Worm (Caenorhabditis elegans) whole organism, L1 larva: ENCODE results near the gene Y57G11B.2.

Source experiments
- C34B4.2 ChIP-seq: sonication (generic microtip); optimal IDR thresholded peaks from 2 replicates; lab custom pipeline; 2017; ENCODE audit warnings: mild to moderate bottlenecking, missing genetic modification characterization, missing compliant biosample characterization
- aha-1 ChIP-seq: fragments of 150-350 bp; optimal IDR thresholded peaks from 2 replicates; lab custom pipeline; 2014; ENCODE audit warnings: missing biosample characterization, missing genetic modification characterization
- alr-1 ChIP-seq: fragments of 200-800 bp; sonication (Bioruptor generic); optimal IDR thresholded peaks from 2 replicates; lab custom pipeline; 2018; ENCODE audit warnings: borderline replicate concordance, mild to moderate bottlenecking, missing genetic modification characterization, missing compliant biosample characterization
- ama-1 ChIP-seq: fragments of 150-350 bp; optimal IDR thresholded peaks from 2 replicates; lab custom pipeline; 2014
- blmp-1 ChIP-seq: fragments of 150-350 bp; optimal IDR thresholded peaks from 2 replicates; lab custom pipeline; 2014; ENCODE audit warnings: missing biosample characterization, missing genetic modification characterization
- ceh-63 ChIP-seq: fragments of 200-800 bp; sonication (Bioruptor generic); optimal IDR thresholded peaks from 2 replicates; lab custom pipeline; 2018; ENCODE audit warnings: mild to moderate bottlenecking, missing genetic modification characterization, missing compliant biosample characterization
- ces-1 ChIP-seq: fragments of 150-350 bp; optimal IDR thresholded peaks from 2 replicates; lab custom pipeline; 2014; ENCODE audit warnings: missing biosample characterization, missing genetic modification reagents, missing genetic modification characterization
- dpl-1 ChIP-seq, 3 experiments: fragments of 150-350 bp in 2 of 3; sonication (generic microtip) in 1 of 3; optimal IDR thresholded peaks; 2 replicates each; lab custom pipeline; 2014 to 2017; ENCODE audit warnings: missing biosample characterization in 3 of 3, missing genetic modification characterization in 3 of 3, missing genetic modification reagents in 3 of 3
- dsc-1 ChIP-seq: sonication (generic microtip); optimal IDR thresholded peaks from 2 replicates; lab custom pipeline; 2016; ENCODE audit warnings: mild to moderate bottlenecking, missing genetic modification characterization, missing compliant biosample characterization
- efl-1 ChIP-seq, 4 experiments: fragments of 150-350 bp; optimal IDR thresholded peaks in 3 of 4; peaks in 1 of 4; 1 replicate in 1 of 4; 2 replicates in 3 of 4; lab custom pipeline; 2014; ENCODE audit warnings: missing biosample characterization in 2 of 4, missing genetic modification characterization in 2 of 4, missing genetic modification reagents in 2 of 4
- efl-3 ChIP-seq: fragments of 200-800 bp; sonication (Bioruptor generic); optimal IDR thresholded peaks from 2 replicates; lab custom pipeline; 2018; ENCODE audit warnings: mild to moderate bottlenecking, missing genetic modification characterization, missing compliant biosample characterization
- egl-13 ChIP-seq: sonication (generic microtip); optimal IDR thresholded peaks from 2 replicates; lab custom pipeline; 2016; ENCODE audit warnings: missing genotype, missing genetic modification reagents, missing genetic modification characterization, missing compliant biosample characterization
- egl-27 ChIP-seq, 2 experiments: fragments of 150-350 bp in 1 of 2; sonication (generic microtip); optimal IDR thresholded peaks; 3 replicates each; lab custom pipeline; 2017 to 2018; ENCODE audit warnings: missing biosample characterization in 2 of 2, missing genetic modification characterization in 2 of 2, missing genetic modification reagents in 2 of 2
- elt-2 ChIP-seq: sonication (generic microtip); optimal IDR thresholded peaks from 2 replicates; lab custom pipeline; 2016; ENCODE audit warnings: missing genetic modification characterization, mild to moderate bottlenecking, inconsistent platforms, missing compliant biosample characterization, missing genetic modification reagents
- elt-3 ChIP-seq, 6 experiments: fragments of 150-350 bp in 1 of 6; sonication (generic microtip); optimal IDR thresholded peaks; 2 replicates each; lab custom pipeline; 2017 to 2018; ENCODE audit warnings: missing biosample characterization in 6 of 6, missing genetic modification characterization in 6 of 6, inconsistent platforms in 1 of 6
- fkh-10 ChIP-seq: sonication (generic microtip); optimal IDR thresholded peaks from 2 replicates; lab custom pipeline; 2017; ENCODE audit warnings: missing biosample characterization, missing genetic modification reagents, missing genetic modification characterization
- fkh-4 ChIP-seq: sonication (generic microtip); optimal IDR thresholded peaks from 2 replicates; lab custom pipeline; 2016; ENCODE audit warnings: missing compliant biosample characterization, missing genetic modification characterization, borderline replicate concordance
- fkh-8 ChIP-seq: sonication (generic microtip); optimal IDR thresholded peaks from 2 replicates; lab custom pipeline; 2016; ENCODE audit warnings: mild to moderate bottlenecking, missing genetic modification characterization, missing compliant biosample characterization
- grh-1 ChIP-seq: fragments of 200-800 bp; sonication (Bioruptor generic); IDR thresholded peaks from 2 replicates; pipeline ENCODE4 v1.3.6; 2022; ENCODE audit warnings: missing genetic modification reagents, missing genetic modification characterization, missing compliant biosample characterization
- hlh-17 ChIP-seq: fragments of 200-800 bp; sonication (Bioruptor generic); optimal IDR thresholded peaks from 2 replicates; lab custom pipeline; 2018; ENCODE audit warnings: missing genetic modification characterization, mild to moderate bottlenecking, missing compliant biosample characterization, moderate library complexity, borderline replicate concordance
- hpl-2 ChIP-seq: fragments of 150-350 bp; optimal IDR thresholded peaks from 2 replicates; lab custom pipeline; 2014; ENCODE audit warnings: missing biosample characterization, missing genetic modification reagents, missing genetic modification characterization
- isw-1 ChIP-seq: fragments of 200-800 bp; sonication (Bioruptor generic); IDR thresholded peaks from 2 replicates; pipeline ENCODE4 v1.3.6; 2022; ENCODE audit warnings: missing genetic modification characterization, missing compliant biosample characterization
- jun-1 ChIP-seq: fragments of 150-350 bp; optimal IDR thresholded peaks from 2 replicates; lab custom pipeline; 2014; ENCODE audit warnings: missing biosample characterization, missing genetic modification reagents, missing genetic modification characterization
- lin-13 ChIP-seq: fragments of 150-350 bp; optimal IDR thresholded peaks from 2 replicates; lab custom pipeline; 2014; ENCODE audit warnings: missing biosample characterization, missing genetic modification reagents, missing genetic modification characterization
- lin-14 ChIP-seq: fragments of 200-800 bp; sonication (Bioruptor generic); optimal IDR thresholded peaks from 2 replicates; lab custom pipeline; 2018; ENCODE audit warnings: mild to moderate bottlenecking, missing genetic modification characterization, moderate library complexity, missing compliant biosample characterization
- lin-35 ChIP-seq, 2 experiments: fragments of 150-350 bp; optimal IDR thresholded peaks; 2 replicates each; lab custom pipeline; 2014; ENCODE audit warnings: missing biosample characterization in 2 of 2, missing genetic modification characterization in 2 of 2, missing genetic modification reagents in 2 of 2
- lir-3 ChIP-seq: sonication (generic microtip); optimal IDR thresholded peaks from 2 replicates; lab custom pipeline; 2016; ENCODE audit warnings: mild to moderate bottlenecking, missing genetic modification characterization, moderate library complexity, missing compliant biosample characterization; ENCODE audit not compliant: poor library complexity
- mab-9 ChIP-seq: fragments of 200-800 bp; sonication (Bioruptor generic); IDR thresholded peaks from 2 replicates; pipeline ENCODE4 v1.3.6; 2022; ENCODE audit warnings: missing genetic modification reagents, missing genetic modification characterization, missing compliant biosample characterization
- mef-2 ChIP-seq: fragments of 150-350 bp; optimal IDR thresholded peaks from 2 replicates; lab custom pipeline; 2014; ENCODE audit warnings: missing biosample characterization, missing genetic modification characterization
- mep-1 ChIP-seq: fragments of 150-350 bp; optimal IDR thresholded peaks from 2 replicates; lab custom pipeline; 2014; ENCODE audit warnings: missing biosample characterization, missing genetic modification characterization
- nhr-19 ChIP-seq: fragments of 200-800 bp; sonication (Bioruptor generic); conservative IDR thresholded peaks from 2 replicates; pipeline ENCODE4 v1.3.6; 2022; ENCODE audit warnings: missing genetic modification characterization, missing compliant biosample characterization
- nhr-20 ChIP-seq: sonication (generic microtip); optimal IDR thresholded peaks from 2 replicates; lab custom pipeline; 2016; ENCODE audit warnings: mild to moderate bottlenecking, missing genetic modification characterization, missing compliant biosample characterization
- nhr-28 ChIP-seq: fragments of 150-350 bp; optimal IDR thresholded peaks from 2 replicates; lab custom pipeline; 2014; ENCODE audit warnings: missing biosample characterization, missing genetic modification characterization
- nhr-47 ChIP-seq: sonication (generic microtip); optimal IDR thresholded peaks from 2 replicates; lab custom pipeline; 2016; ENCODE audit warnings: mild to moderate bottlenecking, missing genetic modification characterization, moderate library complexity, missing compliant biosample characterization
- nhr-71 ChIP-seq: sonication (generic microtip); optimal IDR thresholded peaks from 2 replicates; lab custom pipeline; 2016; ENCODE audit warnings: mild to moderate bottlenecking, missing genetic modification characterization, moderate library complexity, missing compliant biosample characterization
- nhr-76 ChIP-seq: sonication (generic microtip); optimal IDR thresholded peaks from 2 replicates; lab custom pipeline; 2017; ENCODE audit warnings: missing biosample characterization, missing genetic modification characterization
- pag-3 ChIP-seq: sonication (generic microtip); optimal IDR thresholded peaks from 2 replicates; lab custom pipeline; 2017; ENCODE audit warnings: missing genetic modification characterization, mild to moderate bottlenecking, missing compliant biosample characterization, antibody characterized with exemption, borderline replicate concordance; ENCODE audit not compliant: insufficient read depth
- pax-3 ChIP-seq: fragments of 200-800 bp; sonication (Bioruptor generic); optimal IDR thresholded peaks from 2 replicates; lab custom pipeline; 2018; ENCODE audit warnings: mild to moderate bottlenecking, missing genetic modification characterization, moderate library complexity, missing compliant biosample characterization
- rnt-1 ChIP-seq: sonication (generic microtip); optimal IDR thresholded peaks from 2 replicates; lab custom pipeline; 2016; ENCODE audit warnings: mild to moderate bottlenecking, missing genetic modification characterization, moderate library complexity, missing compliant biosample characterization
- snpc-4 ChIP-seq: fragments of 150-350 bp; optimal IDR thresholded peaks from 2 replicates; lab custom pipeline; 2014; ENCODE audit warnings: missing biosample characterization, missing genetic modification characterization
- tlp-1 ChIP-seq: fragments of 150-350 bp; optimal IDR thresholded peaks from 2 replicates; lab custom pipeline; 2014; ENCODE audit warnings: missing biosample characterization, missing genetic modification characterization
- unc-62 ChIP-seq: fragments of 150-350 bp; optimal IDR thresholded peaks from 2 replicates; lab custom pipeline; 2014; ENCODE audit warnings: missing biosample characterization, missing genetic modification reagents, missing genetic modification characterization
- unc-98 ChIP-seq: fragments of 200-800 bp; sonication (Bioruptor generic); IDR thresholded peaks from 2 replicates; pipeline ENCODE4 v1.3.6; 2022; ENCODE audit warnings: missing genetic modification characterization, missing compliant biosample characterization
- vab-15 ChIP-seq: sonication (generic microtip); optimal IDR thresholded peaks from 2 replicates; lab custom pipeline; 2017; ENCODE audit warnings: missing genotype, mild to moderate bottlenecking, missing genetic modification characterization, missing compliant biosample characterization
- xbp-1 ChIP-seq: sonication (generic microtip); optimal IDR thresholded peaks from 2 replicates; lab custom pipeline; 2016; ENCODE audit warnings: missing genetic modification characterization, missing compliant biosample characterization
- zip-4 ChIP-seq: fragments of 200-800 bp; sonication (Bioruptor generic); optimal IDR thresholded peaks from 2 replicates; lab custom pipeline; 2018; ENCODE audit warnings: mild to moderate bottlenecking, missing genetic modification characterization, moderate library complexity, missing compliant biosample characterization
- ztf-11 ChIP-seq, 2 experiments: sonication (generic microtip); optimal IDR thresholded peaks; 2 replicates each; lab custom pipeline; 2016 to 2017; ENCODE audit warnings: missing genetic modification characterization in 2 of 2, missing biosample characterization in 1 of 2, missing compliant biosample characterization in 1 of 2
- ztf-4 ChIP-seq: fragments of 150-350 bp; optimal IDR thresholded peaks from 2 replicates; lab custom pipeline; 2014; ENCODE audit warnings: missing biosample characterization, missing genetic modification characterization

The Y57G11B.2 gene

ce11 chrIV:14611892-14612497 lies 46.8 kb downstream of the Y57G11B.2 start (continued):
- TF ChIP-seq pax-3 (tag; lab: Kevin White, UChicago) (no peak), lin-35 (GFP tag; optimal IDR thresholded peaks at IDR 0.05; lab: Kevin White, UChicago) (peak; percentile 1 to 26), unc-98 (GFP tag; lab: Robert Waterston, UW) (no peak), fkh-4 (tag; lab: Kevin White, UChicago) (no peak), fkh-8 (tag; lab: Kevin White, UChicago) (no peak), ztf-11 (tag; optimal IDR thresholded peaks at IDR 0.05; lab: Kevin White, UChicago) (no peak), efl-1 (optimal IDR thresholded peaks at IDR 0.05; lab: Kevin White, UChicago) (no peak), efl-1 (GFP tag; optimal IDR thresholded peaks at IDR 0.05 in 1 of 2; lab: Kevin White, UChicago) (peak in 1 of 2 experiments; percentile 28), dsc-1 (tag; lab: Kevin White, UChicago) (no peak), nhr-76 (tag; lab: Kevin White, UChicago) (no peak), egl-13 (no peak), efl-3 (no peak), vab-15 (tag; lab: Kevin White, UChicago) (no peak), lin-14 (GFP tag; lab: Kevin White, UChicago) (peak; percentile 29), ama-1 (lab: Kevin White, UChicago) (no peak), C34B4.2 (tag; lab: Kevin White, UChicago) (no peak), blmp-1 (tag; lab: Kevin White, UChicago) (no peak), ces-1 (no peak), pag-3 (no peak), nhr-28 (no peak), nhr-71 (tag; lab: Kevin White, UChicago) (peak; percentile 34), hpl-2 (GFP tag; lab: Kevin White, UChicago) (no peak), fkh-10 (no peak), lin-13 (GFP tag; lab: Kevin White, UChicago) (peak; percentile 41), nhr-20 (tag; lab: Kevin White, UChicago) (peak; percentile 81), nhr-19 (GFP tag; lab: Robert Waterston, UW) (no peak; the same call in 1 of the 2 replicates), aha-1 (tag; lab: Kevin White, UChicago) (peak; percentile 6), alr-1 (tag; lab: Kevin White, UChicago) (no peak), elt-3 (tag; optimal IDR thresholded peaks at IDR 0.05; lab: Kevin White, UChicago) (peak in 3 of 6 experiments; percentile 14 to 71 (median 39)), mef-2 (tag; lab: Kevin White, UChicago) (no peak), zip-4 (GFP tag; lab: Kevin White, UChicago) (no peak), hlh-17 (GFP tag; lab: Kevin White, UChicago) (no peak), lir-3 (tag; lab: Kevin White, UChicago) (no peak), snpc-4 (peak; percentile 95), ceh-63 (GFP tag; lab: Kevin White, UChicago) (no peak), tlp-1 (no peak), mab-9 (GFP tag; lab: Robert Waterston, UW) (no peak), dpl-1 (GFP tag; optimal IDR thresholded peaks at IDR 0.05; lab: Kevin White, UChicago) (peak in 1 of 3 experiments; percentile 9), isw-1 (GFP tag; lab: Robert Waterston, UW) (no peak)
- TF ChIP-seq, all 84 proteins: peak for 15

- TF ChIP-seq efl-3 (no peak), jun-1 (tag; lab: Kevin White, UChicago) (peak; percentile 31), mep-1 (tag; lab: Kevin White, UChicago) (peak; percentile 14), nhr-47 (peak; percentile 53), dpl-1 (GFP tag; optimal IDR thresholded peaks at IDR 0.05; lab: Kevin White, UChicago) (peak in 2 of 3 experiments; percentile 29 to 44), rnt-1 (tag; lab: Kevin White, UChicago) (peak; percentile 55), xbp-1 (peak; percentile 37), hlh-17 (GFP tag; lab: Kevin White, UChicago) (no peak), blmp-1 (tag; lab: Kevin White, UChicago) (peak; percentile 77), ztf-4 (tag; lab: Kevin White, UChicago) (peak; percentile 34), grh-1 (GFP tag; lab: Robert Waterston, UW) (0 out of 2 replicates have a peak, but pooled peaks have one; percentile 43), elt-2 (peak; percentile 30), egl-27 (tag; optimal IDR thresholded peaks at IDR 0.05; lab: Kevin White, UChicago) (peak in 1 of 2 experiments; percentile 4), unc-62 (GFP tag; lab: Kevin White, UChicago) (no peak), snpc-4 (peak; percentile 4)
Measured at ce11 chrIV:14612547-14613329, 47.6 kb downstream of the Y57G11B.2 start.
